Worm (Caenorhabditis elegans) whole organism, late embryonic: ENCODE data around the gene C45H4.14.
A peak's percentile ranks its signal among the peaks of the same experiment; 100 is the strongest.

Experiments used
- C08G9.2 ChIP-seq: sonication (generic microtip); optimal IDR thresholded peaks from 2 replicates; lab custom pipeline; 2016; ENCODE audit warnings: mild to moderate bottlenecking, missing genetic modification characterization, moderate library complexity, missing compliant biosample characterization
- K02D7.2 ChIP-seq: sonication (generic microtip); optimal IDR thresholded peaks from 2 replicates; lab custom pipeline; 2017; ENCODE audit warnings: mild to moderate bottlenecking, missing genetic modification characterization, missing compliant biosample characterization
- ahr-1 ChIP-seq: sonication (generic microtip); optimal IDR thresholded peaks from 2 replicates; lab custom pipeline; 2016; ENCODE audit warnings: missing genetic modification characterization, missing compliant biosample characterization
- ama-1 ChIP-seq: fragments of 150-350 bp; optimal IDR thresholded peaks from 2 replicates; lab custom pipeline; 2014
- ceh-14 ChIP-seq: sonication (generic microtip); optimal IDR thresholded peaks from 2 replicates; lab custom pipeline; 2016; ENCODE audit warnings: missing genotype, missing genetic modification characterization, missing compliant biosample characterization
- ceh-18 ChIP-seq: sonication (generic microtip); optimal IDR thresholded peaks from 2 replicates; lab custom pipeline; 2016; ENCODE audit warnings: missing genetic modification characterization, missing compliant biosample characterization
- ceh-2 ChIP-seq: sonication (generic microtip); optimal IDR thresholded peaks from 2 replicates; lab custom pipeline; 2016; ENCODE audit warnings: missing genotype, missing genetic modification characterization, missing compliant biosample characterization
- ceh-22 ChIP-seq: sonication (generic microtip); optimal IDR thresholded peaks from 2 replicates; lab custom pipeline; 2017; ENCODE audit warnings: missing biosample characterization, missing genetic modification characterization
- ceh-30 ChIP-seq: fragments of 150-350 bp; optimal IDR thresholded peaks from 2 replicates; lab custom pipeline; 2014; ENCODE audit warnings: missing biosample characterization, missing genetic modification characterization
- ceh-31 ChIP-seq: sonication (generic microtip); optimal IDR thresholded peaks from 2 replicates; lab custom pipeline; 2016; ENCODE audit warnings: missing genetic modification characterization, missing compliant biosample characterization
- ceh-45 ChIP-seq: fragments of 200-800 bp; sonication (Bioruptor generic); IDR thresholded peaks from 2 replicates; pipeline ENCODE4 v1.3.6; 2022; ENCODE audit warnings: missing genetic modification reagents, missing genetic modification characterization, missing compliant biosample characterization
- ceh-6 ChIP-seq: fragments of 200-800 bp; sonication (Bioruptor generic); optimal IDR thresholded peaks from 2 replicates; lab custom pipeline; 2018; ENCODE audit warnings: mild to moderate bottlenecking, missing genetic modification characterization, missing compliant biosample characterization
- che-1 ChIP-seq: sonication (generic microtip); optimal IDR thresholded peaks from 2 replicates; lab custom pipeline; 2016; ENCODE audit warnings: mild to moderate bottlenecking, missing genetic modification characterization, missing compliant biosample characterization
- dmd-4 ChIP-seq: sonication (generic microtip); optimal IDR thresholded peaks from 2 replicates; lab custom pipeline; 2016; ENCODE audit warnings: borderline replicate concordance, missing genetic modification characterization, missing compliant biosample characterization
- dve-1 ChIP-seq: sonication (generic microtip); optimal IDR thresholded peaks from 2 replicates; lab custom pipeline; 2017; ENCODE audit warnings: antibody characterized with exemption, mild to moderate bottlenecking, missing genetic modification characterization, missing compliant biosample characterization
- elt-2 ChIP-seq: sonication (generic microtip); optimal IDR thresholded peaks from 2 replicates; lab custom pipeline; 2016; ENCODE audit warnings: missing genetic modification reagents, missing genetic modification characterization, missing compliant biosample characterization
- elt-4 ChIP-seq: sonication (generic microtip); optimal IDR thresholded peaks from 2 replicates; lab custom pipeline; 2016; ENCODE audit warnings: missing genetic modification characterization, missing compliant biosample characterization
- eyg-1 ChIP-seq: sonication (generic microtip); optimal IDR thresholded peaks from 2 replicates; lab custom pipeline; 2016; ENCODE audit warnings: missing genotype, missing genetic modification characterization, missing compliant biosample characterization
- fkh-6 ChIP-seq: sonication (generic microtip); optimal IDR thresholded peaks from 2 replicates; lab custom pipeline; 2016; ENCODE audit warnings: missing genetic modification characterization, missing compliant biosample characterization
- hlh-15 ChIP-seq: sonication (generic microtip); optimal IDR thresholded peaks from 2 replicates; lab custom pipeline; 2016; ENCODE audit warnings: missing genetic modification characterization, missing compliant biosample characterization
- hlh-30 ChIP-seq: sonication (generic microtip); optimal IDR thresholded peaks from 2 replicates; lab custom pipeline; 2017; ENCODE audit warnings: antibody characterized with exemption, missing genetic modification characterization, missing compliant biosample characterization; ENCODE audit not compliant: insufficient read depth
- hlh-6 ChIP-seq: sonication (generic microtip); optimal IDR thresholded peaks from 2 replicates; lab custom pipeline; 2016; ENCODE audit warnings: missing genotype, missing genetic modification characterization, missing compliant biosample characterization
- lim-6 ChIP-seq: sonication (generic microtip); optimal IDR thresholded peaks from 2 replicates; lab custom pipeline; 2016; ENCODE audit warnings: missing genetic modification characterization, missing compliant biosample characterization
- madf-2 ChIP-seq: sonication (generic microtip); optimal IDR thresholded peaks from 2 replicates; lab custom pipeline; 2017; ENCODE audit warnings: missing genetic modification characterization, missing compliant biosample characterization
- mec-3 ChIP-seq: sonication (generic microtip); optimal IDR thresholded peaks from 2 replicates; lab custom pipeline; 2016; ENCODE audit warnings: borderline replicate concordance, missing genetic modification characterization, missing compliant biosample characterization
- nfya-1 ChIP-seq: sonication (generic microtip); optimal IDR thresholded peaks from 2 replicates; lab custom pipeline; 2017; ENCODE audit warnings: missing genetic modification characterization, mild to moderate bottlenecking, missing compliant biosample characterization, antibody characterized with exemption, moderate library complexity
- nhr-11 ChIP-seq: fragments of 150-350 bp; optimal IDR thresholded peaks from 2 replicates; lab custom pipeline; 2014; ENCODE audit warnings: missing biosample characterization, missing genetic modification characterization
- npax-4 ChIP-seq: sonication (generic microtip); optimal IDR thresholded peaks from 2 replicates; lab custom pipeline; 2016; ENCODE audit warnings: missing genetic modification characterization, missing compliant biosample characterization
- pag-3 ChIP-seq: sonication (generic microtip); optimal IDR thresholded peaks from 2 replicates; lab custom pipeline; 2016; ENCODE audit warnings: missing compliant biosample characterization, missing genetic modification characterization, borderline replicate concordance
- pat-9 ChIP-seq: fragments of 200-800 bp; sonication (Bioruptor generic); optimal IDR thresholded peaks from 2 replicates; lab custom pipeline; 2018; ENCODE audit warnings: mild to moderate bottlenecking, missing genetic modification characterization, moderate library complexity, missing compliant biosample characterization
- pax-1 ChIP-seq: fragments of 150-350 bp; optimal IDR thresholded peaks from 2 replicates; lab custom pipeline; 2014; ENCODE audit warnings: missing biosample characterization, missing genetic modification characterization
- pqm-1 ChIP-seq: sonication (generic microtip); optimal IDR thresholded peaks from 2 replicates; lab custom pipeline; 2016; ENCODE audit warnings: missing genetic modification characterization, missing compliant biosample characterization
- pros-1 ChIP-seq: fragments of 150-350 bp; optimal IDR thresholded peaks from 2 replicates; lab custom pipeline; 2014; ENCODE audit warnings: missing biosample characterization, missing genetic modification reagents, missing genetic modification characterization
- sox-2 ChIP-seq: fragments of 200-800 bp; sonication (Bioruptor generic); IDR thresholded peaks from 2 replicates; pipeline ENCODE4 v1.3.6; 2022; ENCODE audit warnings: missing genetic modification reagents, missing genetic modification characterization, missing compliant biosample characterization
- ttx-3 ChIP-seq: sonication (generic microtip); optimal IDR thresholded peaks from 2 replicates; lab custom pipeline; 2016; ENCODE audit warnings: missing genetic modification reagents, missing genetic modification characterization, missing compliant biosample characterization
- unc-3 ChIP-seq, 2 experiments: fragments of 200-800 bp in 1 of 2; sonication (Bioruptor generic) in 1 of 2; sonication (generic microtip) in 1 of 2; conservative IDR thresholded peaks in 1 of 2; optimal IDR thresholded peaks in 1 of 2; 2 replicates each; pipeline versions ENCODE4 v1.3.6 to Lab custom; 2016 to 2022; ENCODE audit warnings: missing compliant biosample characterization in 2 of 2, missing genetic modification characterization in 2 of 2, missing genetic modification reagents in 1 of 2
- unc-42 ChIP-seq: sonication (generic microtip); optimal IDR thresholded peaks from 2 replicates; lab custom pipeline; 2016; ENCODE audit warnings: missing genotype, missing genetic modification characterization, missing compliant biosample characterization
- unc-86 ChIP-seq: sonication (generic microtip); optimal IDR thresholded peaks from 2 replicates; lab custom pipeline; 2016; ENCODE audit warnings: missing genetic modification characterization, missing compliant biosample characterization
- ztf-16 ChIP-seq: sonication (generic microtip); optimal IDR thresholded peaks from 2 replicates; lab custom pipeline; 2017; ENCODE audit warnings: missing genetic modification characterization, missing compliant biosample characterization

Gene C45H4.14

ce11 chrV:2185486-2185885, 26.3 kb upstream of the C45H4.14 start:
- TF ChIP-seq nfya-1 (tag; lab: Kevin White, UChicago) (no peak), elt-4 (tag; lab: Kevin White, UChicago) (peak; percentile 5)

- TF ChIP-seq ceh-22 (tag; lab: Kevin White, UChicago) = no peak
- no peak for TF ChIP-seq ahr-1
- no peak for TF ChIP-seq unc-3 (GFP tag; conservative IDR thresholded peaks at IDR 0.05; lab: Robert Waterston, UW)
- no peak for TF ChIP-seq unc-3 (tag; optimal IDR thresholded peaks at IDR 0.05; lab: Kevin White, UChicago)
- TF ChIP-seq pag-3 = no peak
Observed at ce11 chrV:2183162-2183561, 23.9 kb upstream of the C45H4.14 start, which contains the start of gene cyp-33C2. Gene cyp-33C2 (plus strand): TSS chrV:2183488.

DNA sequence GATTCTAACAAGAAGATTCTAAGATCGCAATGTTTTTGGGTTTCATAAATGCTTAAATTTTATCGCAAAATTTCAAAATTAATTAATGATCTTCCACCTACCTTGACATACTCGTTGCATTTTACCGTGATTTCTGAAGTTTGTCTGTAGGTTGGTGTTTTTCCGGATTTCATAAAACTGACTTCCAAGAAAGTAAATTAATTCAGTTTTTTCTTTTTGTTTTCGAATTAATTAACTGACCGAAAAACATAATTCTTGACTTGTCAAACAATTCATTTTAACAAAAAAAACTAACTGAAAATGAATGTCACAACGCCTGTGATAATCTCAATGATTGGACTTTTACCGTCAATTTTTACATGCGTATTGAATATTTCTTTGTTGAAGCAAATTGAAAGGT, 22.5 kb upstream of the C45H4.14 start, which contains the start of gene srbc-16:
srbc-16 (plus strand) TSS at position 301 of the 400 bp plus-strand sequence.
- TF ChIP-seq npax-4 (tag; lab: Kevin White, UChicago) (no peak), fkh-6 (no peak), K02D7.2 (tag; lab: Kevin White, UChicago) (no peak), ceh-2 (tag; lab: Kevin White, UChicago) (no peak), che-1 (tag; lab: Kevin White, UChicago) (no peak), unc-42 (tag; lab: Kevin White, UChicago) (no peak), lim-6 (tag; lab: Kevin White, UChicago) (no peak), C08G9.2 (tag; lab: Kevin White, UChicago) (no peak), ztf-16 (no peak), ttx-3 (tag; lab: Kevin White, UChicago) (no peak), ceh-14 (tag; lab: Kevin White, UChicago) (no peak), ceh-6 (GFP tag; lab: Kevin White, UChicago) (no peak), pqm-1 (tag; lab: Kevin White, UChicago) (no peak), madf-2 (tag; lab: Kevin White, UChicago) (no peak), mec-3 (tag; lab: Kevin White, UChicago) (no peak), hlh-15 (tag; lab: Kevin White, UChicago) (no peak), unc-3 (GFP tag; conservative IDR thresholded peaks at IDR 0.05; lab: Robert Waterston, UW) (no peak), unc-3 (tag; optimal IDR thresholded peaks at IDR 0.05; lab: Kevin White, UChicago) (no peak), dve-1 (tag; lab: Kevin White, UChicago) (no peak), ceh-31 (tag; lab: Kevin White, UChicago) (no peak)
- TF ChIP-seq, all 69 proteins: peak for 0

DNA sequence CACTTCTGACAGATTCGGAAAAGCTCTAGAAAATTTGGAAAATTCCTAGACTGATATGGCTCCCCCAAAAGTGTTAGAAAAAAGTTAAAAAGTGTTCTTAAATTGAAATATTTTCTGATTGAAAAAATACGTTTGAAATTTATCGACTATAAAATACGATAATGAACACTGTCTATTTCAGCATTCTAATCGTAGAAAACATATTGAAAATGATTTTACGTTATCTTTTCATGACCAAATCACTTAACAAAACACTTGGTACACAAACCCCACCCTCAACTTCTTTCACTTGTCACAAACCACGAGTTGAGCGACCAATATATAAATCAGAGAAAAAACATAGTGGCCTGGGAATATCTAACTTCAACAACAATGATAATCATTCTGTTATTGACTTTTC, 20.0 kb upstream of the C45H4.14 start, which contains the start of gene cyp-33C1:
cyp-33C1 (plus strand) TSS at position 301 of the 400 bp plus-strand sequence.
- TF ChIP-seq pax-1 (tag; lab: Kevin White, UChicago) (no peak), elt-2 (tag; lab: Kevin White, UChicago) (no peak), ttx-3 (tag; lab: Kevin White, UChicago) (no peak), nhr-11 (tag; lab: Kevin White, UChicago) (no peak), lim-6 (tag; lab: Kevin White, UChicago) (no peak), ceh-18 (tag; lab: Kevin White, UChicago) (no peak), ama-1 (lab: Kevin White, UChicago) (no peak), ceh-31 (tag; lab: Kevin White, UChicago) (no peak), ahr-1 (no peak), ceh-30 (tag; lab: Kevin White, UChicago) (no peak), dve-1 (tag; lab: Kevin White, UChicago) (no peak), eyg-1 (tag; lab: Kevin White, UChicago) (no peak)

- TF ChIP-seq mec-3 (tag; lab: Kevin White, UChicago) = no peak
- no peak for TF ChIP-seq K02D7.2 (tag; lab: Kevin White, UChicago)
- no peak for TF ChIP-seq dmd-4 (tag; lab: Kevin White, UChicago)
- no peak for TF ChIP-seq unc-86 (tag; lab: Kevin White, UChicago)
- no peak for TF ChIP-seq ceh-6 (GFP tag; lab: Kevin White, UChicago)
- no peak for TF ChIP-seq elt-2 (tag; lab: Kevin White, UChicago)
- no peak for TF ChIP-seq ceh-45
- no peak for TF ChIP-seq pros-1 (tag; lab: Kevin White, UChicago)
- TF ChIP-seq hlh-30 (tag; lab: Kevin White, UChicago) = no peak
- no peak for TF ChIP-seq ttx-3 (tag; lab: Kevin White, UChicago)
- TF ChIP-seq hlh-6 (tag; lab: Kevin White, UChicago) = no peak
- no peak for TF ChIP-seq sox-2
- no peak for TF ChIP-seq pat-9 (tag; lab: Kevin White, UChicago)
Observed at ce11 chrV:2177307-2177764, 18.1 kb upstream of the C45H4.14 start, which contains the start of gene srbc-17. Gene srbc-17 (plus strand): TSS chrV:2177714.
